Worm (Caenorhabditis elegans) whole organism, L4 larva: ENCODE measurements around the gene rsp-4.

ENCODE experiments used
- ZK546.5 ChIP-seq, 2 experiments: sonication (generic microtip); optimal IDR thresholded peaks; 2 replicates each; lab custom pipeline; 2017; ENCODE audit warnings: missing biosample characterization in 2 of 2, missing genetic modification characterization in 2 of 2
- ceh-20 ChIP-seq: fragments of 200-800 bp; sonication (Bioruptor generic); IDR thresholded peaks from 2 replicates; pipeline ENCODE4 v1.3.6; 2022; ENCODE audit warnings: missing genetic modification reagents, missing genetic modification characterization, missing compliant biosample characterization
- ceh-82 ChIP-seq: sonication (generic microtip); optimal IDR thresholded peaks from 2 replicates; lab custom pipeline; 2017; ENCODE audit warnings: missing biosample characterization, missing genetic modification characterization
- jun-1 ChIP-seq: fragments of 150-350 bp; optimal IDR thresholded peaks from 2 replicates; lab custom pipeline; 2014; ENCODE audit warnings: missing biosample characterization, missing genetic modification reagents, missing genetic modification characterization
- lin-15B ChIP-seq: fragments of 150-350 bp; sonication (generic microtip); optimal IDR thresholded peaks from 3 replicates; lab custom pipeline; 2014; ENCODE audit warnings: missing biosample characterization, missing genetic modification characterization
- nhr-10 ChIP-seq: fragments of 150-350 bp; optimal IDR thresholded peaks from 2 replicates; lab custom pipeline; 2014; ENCODE audit warnings: missing biosample characterization, missing genetic modification characterization
- nhr-11 ChIP-seq: fragments of 150-350 bp; optimal IDR thresholded peaks from 2 replicates; lab custom pipeline; 2014; ENCODE audit warnings: missing biosample characterization, missing genetic modification characterization
- skn-1 ChIP-seq: fragments of 150-350 bp; optimal IDR thresholded peaks from 2 replicates; lab custom pipeline; 2014; ENCODE audit warnings: missing biosample characterization, missing genetic modification characterization
- snpc-4 ChIP-seq: fragments of 150-350 bp; optimal IDR thresholded peaks from 2 replicates; lab custom pipeline; 2014; ENCODE audit warnings: missing biosample characterization, missing genetic modification characterization
- unc-62 ChIP-seq, 3 experiments: fragments of 150-350 bp in 1 of 3; sonication (generic microtip); optimal IDR thresholded peaks in 2 of 3; peaks in 1 of 3; 1 replicate in 1 of 3; 2 replicates in 2 of 3; lab custom pipeline; 2014 to 2017; ENCODE audit warnings: missing biosample characterization in 3 of 3, missing genetic modification characterization in 3 of 3, missing genetic modification reagents in 3 of 3, missing genotype in 1 of 3

ce11 chrII:5389831-5390323, 1.2 kb upstream of the rsp-4 start, which contains the start of gene ndx-6:
- TF ChIP-seq ceh-82 (tag; lab: Kevin White, UChicago): no peak
- peak; percentile 22 for TF ChIP-seq lin-15B (tag; lab: Kevin White, UChicago)
- TF ChIP-seq jun-1 (tag; lab: Kevin White, UChicago): peak; percentile 26
- peak in 1 of 2 experiments; percentile 89 for TF ChIP-seq unc-62 (GFP tag; optimal IDR thresholded peaks at IDR 0.05 in 1 of 2; lab: Kevin White, UChicago)
- TF ChIP-seq unc-62 (tag; optimal IDR thresholded peaks at IDR 0.05; lab: Kevin White, UChicago): no peak
- TF ChIP-seq nhr-10 (tag; lab: Kevin White, UChicago): no peak
- peak; percentile 58; the same call in 1 of the 2 replicates for TF ChIP-seq ceh-20
- TF ChIP-seq skn-1 (tag; lab: Kevin White, UChicago): no peak
- TF ChIP-seq nhr-11 (tag; lab: Kevin White, UChicago): peak; percentile 71
- TF ChIP-seq snpc-4 (tag; lab: Kevin White, UChicago): no peak
- no peak for TF ChIP-seq ZK546.5 (tag; optimal IDR thresholded peaks at IDR 0.05; lab: Kevin White, UChicago)
